Worm (Caenorhabditis elegans): Measurements from ENCODE around the gene sucg-1.

DNA sequence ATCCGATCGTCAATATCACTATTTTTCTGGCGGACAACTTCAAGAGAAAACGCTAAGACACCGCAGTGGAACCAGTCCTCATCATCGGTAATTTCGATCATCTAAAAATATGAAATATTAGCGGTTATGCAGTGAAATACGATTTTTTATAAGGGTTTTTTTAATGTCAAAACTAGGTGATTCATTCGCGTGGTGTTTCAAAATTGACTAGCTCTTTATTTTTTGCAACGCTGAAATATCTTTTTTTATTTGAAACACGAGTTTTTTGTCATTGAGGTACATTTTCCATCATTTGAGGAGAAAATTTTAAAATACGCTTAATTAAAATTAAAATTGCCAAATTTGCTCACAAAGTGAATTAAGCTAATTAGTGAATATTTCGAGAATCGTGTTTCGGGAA lies 30.8 kb downstream of the sucg-1 start, which contains the start of gene dsb-3:
- TF ChIP-seq cog-1 (tag; optimal IDR thresholded peaks at IDR 0.05) (no peak), flt-1 (GFP tag; IDR thresholded peaks at IDR 0.05) (no peak), ref-1 (GFP tag; conservative IDR thresholded peaks at IDR 0.05) (no peak), ztf-29 (GFP tag; IDR thresholded peaks at IDR 0.05) (no peak)
